Worm (Caenorhabditis elegans): ENCODE results near the gene F28C6.8.

F28C6.8 gene

ce11 chrII:8589227-8589626, 17.4 kb upstream of the F28C6.8 start (continued):
- TF ChIP-seq lin-13 (GFP tag; optimal IDR thresholded peaks at IDR 0.05) (no peak), ZK546.5 (tag; optimal IDR thresholded peaks at IDR 0.05) (no peak)

ce11 chrII:8590684-8591083, 16.0 kb upstream of the F28C6.8 start, which contains the start of gene aptf-4:
Gene aptf-4, plus strand, starts transcription at chrII:8590984.
- TF ChIP-seq lin-39 (tag; optimal IDR thresholded peaks at IDR 0.05) (no peak), unc-55 (GFP tag; optimal IDR thresholded peaks at IDR 0.05) (peak; percentile 26), nhr-21 (tag; optimal IDR thresholded peaks at IDR 0.05) (no peak)

- TF ChIP-seq nhr-6 (tag; optimal IDR thresholded peaks at IDR 0.05) (no peak), ceh-82 (tag; optimal IDR thresholded peaks at IDR 0.05) (no peak), lin-13 (GFP tag; optimal IDR thresholded peaks at IDR 0.05) (no peak), nhr-237 (tag; optimal IDR thresholded peaks at IDR 0.05) (no peak), nhr-23 (tag; optimal IDR thresholded peaks at IDR 0.05) (no peak), crh-2 (tag; optimal IDR thresholded peaks at IDR 0.05) (no peak), egl-27 (tag; optimal IDR thresholded peaks at IDR 0.05) (no peak), peb-1 (tag; optimal IDR thresholded peaks at IDR 0.05) (no peak), mab-5 (tag; optimal IDR thresholded peaks at IDR 0.05) (no peak), ceh-16 (tag; optimal IDR thresholded peaks at IDR 0.05) (no peak), F13H6.1 (tag; optimal IDR thresholded peaks at IDR 0.05) (no peak), elt-1 (tag; optimal IDR thresholded peaks at IDR 0.05) (no peak), ama-1 (optimal IDR thresholded peaks at IDR 0.05) (no peak), zag-1 (tag; optimal IDR thresholded peaks at IDR 0.05) (no peak), nhr-129 (tag; optimal IDR thresholded peaks at IDR 0.05) (no peak), unc-39 (tag; optimal IDR thresholded peaks at IDR 0.05) (no peak), lin-39 (tag; optimal IDR thresholded peaks at IDR 0.05) (no peak), nhr-12 (tag; optimal IDR thresholded peaks at IDR 0.05) (no peak)
Observed at ce11 chrII:8593840-8594625, 12.6 kb upstream of the F28C6.8 start, which contains the start of gene aptf-3. Gene aptf-3, plus strand, starts transcription at chrII:8594190.

- no peak for TF ChIP-seq peb-1 (tag; optimal IDR thresholded peaks at IDR 0.05)
- no peak for TF ChIP-seq ztf-4 (tag; optimal IDR thresholded peaks at IDR 0.05)
- no peak for TF ChIP-seq nhr-129 (tag; optimal IDR thresholded peaks at IDR 0.05)
- TF ChIP-seq elt-3 (tag; optimal IDR thresholded peaks at IDR 0.05) = no peak
- no peak for TF ChIP-seq egl-27 (tag; optimal IDR thresholded peaks at IDR 0.05)
- no peak for TF ChIP-seq F13H6.1 (tag; optimal IDR thresholded peaks at IDR 0.05)
- no peak for TF ChIP-seq fos-1 (tag; optimal IDR thresholded peaks at IDR 0.05)
- no peak for TF ChIP-seq R02D3.7 (tag; optimal IDR thresholded peaks at IDR 0.05)
- TF ChIP-seq blmp-1 (tag; optimal IDR thresholded peaks at IDR 0.05; ENCODE audit: insufficient read depth) = no peak
- no peak for TF ChIP-seq ceh-82 (tag; optimal IDR thresholded peaks at IDR 0.05)
- TF ChIP-seq dmd-4 (tag; optimal IDR thresholded peaks at IDR 0.05) = no peak
- TF ChIP-seq nhr-21 (tag; optimal IDR thresholded peaks at IDR 0.05) = no peak
- TF ChIP-seq C34F6.9 (tag; optimal IDR thresholded peaks at IDR 0.05) = no peak
- TF ChIP-seq lin-39 (tag; optimal IDR thresholded peaks at IDR 0.05) = no peak
Observed at ce11 chrII:8599214-8599613, 7.4 kb upstream of the F28C6.8 start, which contains the start of gene F28C6.5. Gene F28C6.5, plus strand, starts transcription at chrII:8599514.

ce11 chrII:8600165-8600564, 6.5 kb upstream of the F28C6.8 start, which contains the start of gene pigg-1:
Gene pigg-1, minus strand, starts transcription at chrII:8600265.
- TF ChIP-seq nhr-6 (tag; optimal IDR thresholded peaks at IDR 0.05) (no peak), nhr-23 (tag; optimal IDR thresholded peaks at IDR 0.05) (no peak), lin-39 (tag; optimal IDR thresholded peaks at IDR 0.05) (no peak), fos-1 (tag; optimal IDR thresholded peaks at IDR 0.05) (no peak), nhr-237 (tag; optimal IDR thresholded peaks at IDR 0.05) (no peak), mbf-1 (tag; optimal IDR thresholded peaks at IDR 0.05) (no peak), elt-3 (tag; optimal IDR thresholded peaks at IDR 0.05) (no peak), ama-1 (optimal IDR thresholded peaks at IDR 0.05) (no peak), nhr-11 (tag; optimal IDR thresholded peaks at IDR 0.05) (no peak), Y55F3AM.14 (GFP tag; optimal IDR thresholded peaks at IDR 0.05) (no peak), nhr-21 (tag; optimal IDR thresholded peaks at IDR 0.05) (no peak), ztf-1 (GFP tag; conservative IDR thresholded peaks at IDR 0.05) (no peak), nhr-25 (tag; optimal IDR thresholded peaks at IDR 0.05) (no peak)
